Worm (Caenorhabditis elegans) whole organism, early embryonic: Measurements from ENCODE around the gene clec-72.

Experiments used
- B0310.2 ChIP-seq: sonication (generic microtip); optimal IDR thresholded peaks from 2 replicates; lab custom pipeline; 2016; ENCODE audit warnings: mild to moderate bottlenecking, missing genetic modification characterization, missing compliant biosample characterization
- aly-1 ChIP-seq: sonication (generic microtip); optimal IDR thresholded peaks from 2 replicates; lab custom pipeline; 2016; ENCODE audit warnings: missing genetic modification characterization, missing compliant biosample characterization
- ama-1 ChIP-seq: fragments of 150-350 bp; optimal IDR thresholded peaks from 2 replicates; lab custom pipeline; 2014
- ceh-13 ChIP-seq: fragments of 200-800 bp; sonication (Bioruptor generic); optimal IDR thresholded peaks from 2 replicates; lab custom pipeline; 2018; ENCODE audit warnings: mild to moderate bottlenecking, missing genetic modification characterization, missing compliant biosample characterization
- ceh-36 ChIP-seq: sonication (generic microtip); optimal IDR thresholded peaks from 2 replicates; lab custom pipeline; 2016; ENCODE audit warnings: missing genetic modification characterization, inconsistent platforms, missing compliant biosample characterization
- ets-7 ChIP-seq: sonication (generic microtip); optimal IDR thresholded peaks from 2 replicates; lab custom pipeline; 2016; ENCODE audit warnings: missing genotype, missing genetic modification characterization, missing compliant biosample characterization
- flt-1 ChIP-seq: fragments of 200-800 bp; sonication (Bioruptor generic); IDR thresholded peaks from 2 replicates; pipeline ENCODE4 v1.3.6; 2022; ENCODE audit warnings: missing genetic modification characterization, missing compliant biosample characterization
- hmbx-1 ChIP-seq: sonication (generic microtip); optimal IDR thresholded peaks from 2 replicates; lab custom pipeline; 2016; ENCODE audit warnings: mild to moderate bottlenecking, missing genetic modification characterization, missing compliant biosample characterization
- hmg-4 ChIP-seq: fragments of 200-800 bp; sonication (Bioruptor generic); optimal IDR thresholded peaks from 2 replicates; lab custom pipeline; 2018; ENCODE audit warnings: mild to moderate bottlenecking, missing genetic modification characterization, missing compliant biosample characterization
- hnd-1 ChIP-seq: sonication (generic microtip); optimal IDR thresholded peaks from 2 replicates; lab custom pipeline; 2016; ENCODE audit warnings: missing genetic modification characterization, missing compliant biosample characterization
- scrt-1 ChIP-seq: fragments of 200-800 bp; sonication (Bioruptor generic); IDR thresholded peaks from 2 replicates; pipeline ENCODE4 v1.3.6; 2022; ENCODE audit warnings: missing genetic modification characterization, missing compliant biosample characterization
- sea-1 ChIP-seq: fragments of 200-800 bp; sonication (Bioruptor generic); conservative IDR thresholded peaks from 2 replicates; pipeline ENCODE4 v1.3.6; 2022; ENCODE audit warnings: missing genetic modification characterization, missing compliant biosample characterization

ce11 chrIV:3956705-3957104 lies 12.1 kb downstream of the clec-72 start, which contains the start of gene clec-74:
- TF ChIP-seq ama-1 (lab: Kevin White, UChicago), result no peak
- TF ChIP-seq hmg-4 (GFP tag; lab: Kevin White, UChicago), result no peak
- no peak for TF ChIP-seq ceh-13 (GFP tag; lab: Kevin White, UChicago)
- no peak for TF ChIP-seq flt-1 (GFP tag; lab: Robert Waterston, UW)
- TF ChIP-seq sea-1 (GFP tag; lab: Robert Waterston, UW), result no peak
- TF ChIP-seq scrt-1 (GFP tag; lab: Robert Waterston, UW), result no peak
- TF ChIP-seq ets-7 (tag; lab: Kevin White, UChicago), result no peak
- TF ChIP-seq ceh-36 (tag; lab: Kevin White, UChicago), result no peak
- no peak for TF ChIP-seq hmbx-1
- TF ChIP-seq hnd-1 (tag; lab: Kevin White, UChicago), result no peak
- TF ChIP-seq B0310.2 (tag; lab: Kevin White, UChicago), result no peak
- no peak for TF ChIP-seq aly-1 (tag; lab: Kevin White, UChicago)
